Worm (Caenorhabditis elegans) whole organism, L1 larva: ENCODE data around the gene R06F6.14.
A peak's percentile ranks its signal among the peaks of the same experiment; 100 is the strongest.

Experiments used
- C04F5.9 ChIP-seq: sonication (generic microtip); optimal IDR thresholded peaks from 2 replicates; lab custom pipeline; 2016; ENCODE audit warnings: missing genetic modification characterization, missing compliant biosample characterization
- C16A3.4 ChIP-seq: fragments of 150-350 bp; optimal IDR thresholded peaks from 2 replicates; lab custom pipeline; 2014; ENCODE audit warnings: missing biosample characterization, missing genetic modification characterization
- C34B4.2 ChIP-seq: sonication (generic microtip); optimal IDR thresholded peaks from 2 replicates; lab custom pipeline; 2017; ENCODE audit warnings: mild to moderate bottlenecking, missing genetic modification characterization, missing compliant biosample characterization
- F16B12.6 ChIP-seq: fragments of 150-350 bp; optimal IDR thresholded peaks from 2 replicates; lab custom pipeline; 2014; ENCODE audit warnings: missing biosample characterization, missing genetic modification characterization
- Y116A8C.19 ChIP-seq: sonication (generic microtip); optimal IDR thresholded peaks from 2 replicates; lab custom pipeline; 2016; ENCODE audit warnings: missing compliant biosample characterization, missing genetic modification characterization, borderline replicate concordance
- aha-1 ChIP-seq: fragments of 150-350 bp; optimal IDR thresholded peaks from 2 replicates; lab custom pipeline; 2014; ENCODE audit warnings: missing biosample characterization, missing genetic modification characterization
- ama-1 ChIP-seq: fragments of 150-350 bp; optimal IDR thresholded peaks from 2 replicates; lab custom pipeline; 2014
- ceh-8 ChIP-seq: fragments of 200-800 bp; sonication (Bioruptor generic); optimal IDR thresholded peaks from 2 replicates; lab custom pipeline; 2018; ENCODE audit warnings: mild to moderate bottlenecking, missing genetic modification characterization, moderate library complexity, missing compliant biosample characterization
- ceh-88 ChIP-seq: fragments of 200-800 bp; sonication (Bioruptor generic); IDR thresholded peaks from 2 replicates; pipeline ENCODE4 v1.3.6; 2022; ENCODE audit warnings: missing genetic modification characterization, missing compliant biosample characterization
- ceh-90 ChIP-seq: sonication (generic microtip); optimal IDR thresholded peaks from 2 replicates; lab custom pipeline; 2016; ENCODE audit warnings: missing genetic modification characterization, missing compliant biosample characterization
- ces-1 ChIP-seq: fragments of 150-350 bp; optimal IDR thresholded peaks from 2 replicates; lab custom pipeline; 2014; ENCODE audit warnings: missing biosample characterization, missing genetic modification reagents, missing genetic modification characterization
- dsc-1 ChIP-seq: sonication (generic microtip); optimal IDR thresholded peaks from 2 replicates; lab custom pipeline; 2016; ENCODE audit warnings: mild to moderate bottlenecking, missing genetic modification characterization, missing compliant biosample characterization
- egl-27 ChIP-seq, 2 experiments: fragments of 150-350 bp in 1 of 2; sonication (generic microtip); optimal IDR thresholded peaks; 3 replicates each; lab custom pipeline; 2017 to 2018; ENCODE audit warnings: missing biosample characterization in 2 of 2, missing genetic modification characterization in 2 of 2, missing genetic modification reagents in 2 of 2
- elt-3 ChIP-seq, 6 experiments: fragments of 150-350 bp in 1 of 6; sonication (generic microtip); optimal IDR thresholded peaks; 2 replicates each; lab custom pipeline; 2017 to 2018; ENCODE audit warnings: missing biosample characterization in 6 of 6, missing genetic modification characterization in 6 of 6, inconsistent platforms in 1 of 6
- fkh-10 ChIP-seq: sonication (generic microtip); optimal IDR thresholded peaks from 2 replicates; lab custom pipeline; 2017; ENCODE audit warnings: missing biosample characterization, missing genetic modification reagents, missing genetic modification characterization
- fkh-4 ChIP-seq: sonication (generic microtip); optimal IDR thresholded peaks from 2 replicates; lab custom pipeline; 2016; ENCODE audit warnings: missing compliant biosample characterization, missing genetic modification characterization, borderline replicate concordance
- fkh-8 ChIP-seq: sonication (generic microtip); optimal IDR thresholded peaks from 2 replicates; lab custom pipeline; 2016; ENCODE audit warnings: mild to moderate bottlenecking, missing genetic modification characterization, missing compliant biosample characterization
- fos-1 ChIP-seq: fragments of 150-350 bp; optimal IDR thresholded peaks from 2 replicates; lab custom pipeline; 2014; ENCODE audit warnings: missing biosample characterization, missing genetic modification characterization
- grh-1 ChIP-seq: fragments of 200-800 bp; sonication (Bioruptor generic); IDR thresholded peaks from 2 replicates; pipeline ENCODE4 v1.3.6; 2022; ENCODE audit warnings: missing genetic modification reagents, missing genetic modification characterization, missing compliant biosample characterization
- hlh-4 ChIP-seq: sonication (generic microtip); optimal IDR thresholded peaks from 2 replicates; lab custom pipeline; 2016; ENCODE audit warnings: mild to moderate bottlenecking, missing genetic modification characterization, missing compliant biosample characterization
- irx-1 ChIP-seq: sonication (generic microtip); optimal IDR thresholded peaks from 2 replicates; lab custom pipeline; 2016; ENCODE audit warnings: missing genetic modification characterization, missing compliant biosample characterization
- jun-1 ChIP-seq: fragments of 150-350 bp; optimal IDR thresholded peaks from 2 replicates; lab custom pipeline; 2014; ENCODE audit warnings: missing biosample characterization, missing genetic modification reagents, missing genetic modification characterization
- lin-13 ChIP-seq: fragments of 150-350 bp; optimal IDR thresholded peaks from 2 replicates; lab custom pipeline; 2014; ENCODE audit warnings: missing biosample characterization, missing genetic modification reagents, missing genetic modification characterization
- lin-15B ChIP-seq: fragments of 150-350 bp; sonication (generic microtip); optimal IDR thresholded peaks from 3 replicates; lab custom pipeline; 2014; ENCODE audit warnings: missing biosample characterization, missing genetic modification characterization
- lin-35 ChIP-seq, 2 experiments: fragments of 150-350 bp; optimal IDR thresholded peaks; 2 replicates each; lab custom pipeline; 2014; ENCODE audit warnings: missing biosample characterization in 2 of 2, missing genetic modification characterization in 2 of 2, missing genetic modification reagents in 2 of 2
- lin-39 ChIP-seq: fragments of 150-350 bp; optimal IDR thresholded peaks from 2 replicates; lab custom pipeline; 2014; ENCODE audit warnings: missing biosample characterization, missing genetic modification reagents, missing genetic modification characterization
- lir-3 ChIP-seq: sonication (generic microtip); optimal IDR thresholded peaks from 2 replicates; lab custom pipeline; 2016; ENCODE audit warnings: mild to moderate bottlenecking, missing genetic modification characterization, moderate library complexity, missing compliant biosample characterization; ENCODE audit not compliant: poor library complexity
- mab-9 ChIP-seq: fragments of 200-800 bp; sonication (Bioruptor generic); IDR thresholded peaks from 2 replicates; pipeline ENCODE4 v1.3.6; 2022; ENCODE audit warnings: missing genetic modification reagents, missing genetic modification characterization, missing compliant biosample characterization
- mdl-1 ChIP-seq, 2 experiments: fragments of 150-350 bp; optimal IDR thresholded peaks; 2 replicates each; lab custom pipeline; 2014 to 2017; ENCODE audit warnings: missing biosample characterization in 2 of 2, missing genetic modification characterization in 2 of 2, inconsistent platforms in 1 of 2
- nhr-12 ChIP-seq: sonication (generic microtip); optimal IDR thresholded peaks from 2 replicates; lab custom pipeline; 2017; ENCODE audit warnings: missing biosample characterization, missing genetic modification characterization
- nhr-19 ChIP-seq: fragments of 200-800 bp; sonication (Bioruptor generic); conservative IDR thresholded peaks from 2 replicates; pipeline ENCODE4 v1.3.6; 2022; ENCODE audit warnings: missing genetic modification characterization, missing compliant biosample characterization
- nhr-20 ChIP-seq: sonication (generic microtip); optimal IDR thresholded peaks from 2 replicates; lab custom pipeline; 2016; ENCODE audit warnings: mild to moderate bottlenecking, missing genetic modification characterization, missing compliant biosample characterization
- nhr-237 ChIP-seq: fragments of 150-350 bp; optimal IDR thresholded peaks from 2 replicates; lab custom pipeline; 2014; ENCODE audit warnings: missing biosample characterization, missing genetic modification characterization
- nhr-28 ChIP-seq: fragments of 150-350 bp; optimal IDR thresholded peaks from 2 replicates; lab custom pipeline; 2014; ENCODE audit warnings: missing biosample characterization, missing genetic modification characterization
- nhr-47 ChIP-seq: sonication (generic microtip); optimal IDR thresholded peaks from 2 replicates; lab custom pipeline; 2016; ENCODE audit warnings: mild to moderate bottlenecking, missing genetic modification characterization, moderate library complexity, missing compliant biosample characterization
- nhr-76 ChIP-seq: sonication (generic microtip); optimal IDR thresholded peaks from 2 replicates; lab custom pipeline; 2017; ENCODE audit warnings: missing biosample characterization, missing genetic modification characterization
- nhr-84 ChIP-seq: sonication (generic microtip); optimal IDR thresholded peaks from 2 replicates; lab custom pipeline; 2017; ENCODE audit warnings: missing biosample characterization, missing genetic modification characterization
- nhr-90 ChIP-seq: sonication (generic microtip); optimal IDR thresholded peaks from 2 replicates; lab custom pipeline; 2016; ENCODE audit warnings: mild to moderate bottlenecking, missing genetic modification characterization, missing compliant biosample characterization; ENCODE audit not compliant: poor library complexity
- pag-3 ChIP-seq: sonication (generic microtip); optimal IDR thresholded peaks from 2 replicates; lab custom pipeline; 2017; ENCODE audit warnings: missing genetic modification characterization, mild to moderate bottlenecking, missing compliant biosample characterization, antibody characterized with exemption, borderline replicate concordance; ENCODE audit not compliant: insufficient read depth
- pax-3 ChIP-seq: fragments of 200-800 bp; sonication (Bioruptor generic); optimal IDR thresholded peaks from 2 replicates; lab custom pipeline; 2018; ENCODE audit warnings: mild to moderate bottlenecking, missing genetic modification characterization, moderate library complexity, missing compliant biosample characterization
- pqm-1 ChIP-seq: sonication (generic microtip); optimal IDR thresholded peaks from 3 replicates; lab custom pipeline; 2017; ENCODE audit warnings: missing biosample characterization, missing genetic modification characterization
- rnt-1 ChIP-seq: sonication (generic microtip); optimal IDR thresholded peaks from 2 replicates; lab custom pipeline; 2016; ENCODE audit warnings: mild to moderate bottlenecking, missing genetic modification characterization, moderate library complexity, missing compliant biosample characterization
- skn-1 ChIP-seq: fragments of 150-350 bp; optimal IDR thresholded peaks from 2 replicates; lab custom pipeline; 2014; ENCODE audit warnings: missing biosample characterization, missing genetic modification characterization
- snu-23 ChIP-seq: sonication (generic microtip); optimal IDR thresholded peaks from 2 replicates; lab custom pipeline; 2016; ENCODE audit warnings: missing genetic modification characterization, missing compliant biosample characterization
- sox-4 ChIP-seq: sonication (generic microtip); optimal IDR thresholded peaks from 2 replicates; lab custom pipeline; 2016; ENCODE audit warnings: missing genetic modification characterization, missing compliant biosample characterization
- swsn-7 ChIP-seq: sonication (generic microtip); optimal IDR thresholded peaks from 2 replicates; lab custom pipeline; 2016; ENCODE audit warnings: missing genetic modification characterization, missing compliant biosample characterization
- tbx-2 ChIP-seq: sonication (generic microtip); optimal IDR thresholded peaks from 2 replicates; lab custom pipeline; 2016; ENCODE audit warnings: missing genetic modification characterization, missing compliant biosample characterization
- tlp-1 ChIP-seq: fragments of 150-350 bp; optimal IDR thresholded peaks from 2 replicates; lab custom pipeline; 2014; ENCODE audit warnings: missing biosample characterization, missing genetic modification characterization
- unc-30 ChIP-seq: sonication (generic microtip); optimal IDR thresholded peaks from 2 replicates; lab custom pipeline; 2017; ENCODE audit warnings: missing biosample characterization, missing genetic modification characterization
- unc-98 ChIP-seq: fragments of 200-800 bp; sonication (Bioruptor generic); IDR thresholded peaks from 2 replicates; pipeline ENCODE4 v1.3.6; 2022; ENCODE audit warnings: missing genetic modification characterization, missing compliant biosample characterization
- vab-15 ChIP-seq: sonication (generic microtip); optimal IDR thresholded peaks from 2 replicates; lab custom pipeline; 2017; ENCODE audit warnings: missing genotype, mild to moderate bottlenecking, missing genetic modification characterization, missing compliant biosample characterization
- xbp-1 ChIP-seq: sonication (generic microtip); optimal IDR thresholded peaks from 2 replicates; lab custom pipeline; 2016; ENCODE audit warnings: missing genetic modification characterization, missing compliant biosample characterization
- zag-1 ChIP-seq: fragments of 150-350 bp; optimal IDR thresholded peaks from 2 replicates; lab custom pipeline; 2014; ENCODE audit warnings: missing biosample characterization, missing genetic modification characterization
- zip-4 ChIP-seq: fragments of 200-800 bp; sonication (Bioruptor generic); optimal IDR thresholded peaks from 2 replicates; lab custom pipeline; 2018; ENCODE audit warnings: mild to moderate bottlenecking, missing genetic modification characterization, moderate library complexity, missing compliant biosample characterization

Gene R06F6.14

ce11 chrII:10824046-10824445, 15.0 kb downstream of the R06F6.14 start, which contains the start of the genes R06F6.12 and mix-1 (continued):
- peak; percentile 78 for TF ChIP-seq C04F5.9 (tag; lab: Kevin White, UChicago)
- TF ChIP-seq egl-27 (tag; optimal IDR thresholded peaks at IDR 0.05; lab: Kevin White, UChicago) = no peak
- TF ChIP-seq C16A3.4 (tag; lab: Kevin White, UChicago) = peak; percentile 55
- TF ChIP-seq rnt-1 (tag; lab: Kevin White, UChicago) = peak; percentile 80
- TF ChIP-seq pax-3 = no peak
- peak; percentile 9 for TF ChIP-seq irx-1 (tag; lab: Kevin White, UChicago)
- no peak for TF ChIP-seq pqm-1 (tag; lab: Kevin White, UChicago)
- TF ChIP-seq ceh-88 = no peak
- TF ChIP-seq nhr-19 (GFP tag; lab: Robert Waterston, UW) = peak; percentile 37; the same call in 1 of the 2 replicates
- no peak for TF ChIP-seq lir-3 (tag; lab: Kevin White, UChicago)
- TF ChIP-seq Y116A8C.19 = no peak
- TF ChIP-seq unc-30 (tag; lab: Kevin White, UChicago) = no peak
- TF ChIP-seq lin-13 (GFP tag; lab: Kevin White, UChicago) = peak; percentile 49
- TF ChIP-seq aha-1 (tag; lab: Kevin White, UChicago) = no peak
- TF ChIP-seq jun-1 (tag; lab: Kevin White, UChicago) = no peak
- TF ChIP-seq vab-15 (tag; lab: Kevin White, UChicago) = no peak
- no peak for TF ChIP-seq fkh-4
- no peak for TF ChIP-seq C34B4.2 (tag; lab: Kevin White, UChicago)
- TF ChIP-seq swsn-7 (tag; lab: Kevin White, UChicago) = peak; percentile 52
- no peak for TF ChIP-seq unc-98
- TF ChIP-seq zip-4 (GFP tag; lab: Kevin White, UChicago) = no peak
- TF ChIP-seq fkh-10 (GFP tag; lab: Kevin White, UChicago) = no peak
- TF ChIP-seq skn-1 = peak; percentile 25
- no peak for TF ChIP-seq nhr-12 (tag; lab: Kevin White, UChicago)
- no peak for TF ChIP-seq nhr-84 (tag; lab: Kevin White, UChicago)
- no peak for TF ChIP-seq pag-3
- TF ChIP-seq nhr-90 = peak; percentile 18
- TF ChIP-seq ceh-8 (GFP tag; lab: Kevin White, UChicago) = no peak
- no peak for TF ChIP-seq tlp-1 (tag; lab: Kevin White, UChicago)
- no peak for TF ChIP-seq lin-39 (tag; lab: Kevin White, UChicago)
- TF ChIP-seq ces-1 = no peak
- no peak for TF ChIP-seq grh-1 (GFP tag; lab: Robert Waterston, UW)
- peak; percentile 50 for TF ChIP-seq dsc-1 (tag; lab: Kevin White, UChicago)
- peak; percentile 47 for TF ChIP-seq lin-15B (tag; lab: Kevin White, UChicago)
- peak; percentile 75 for TF ChIP-seq nhr-47 (tag; lab: Kevin White, UChicago)
- TF ChIP-seq hlh-4 (tag; lab: Kevin White, UChicago) = no peak
- no peak for TF ChIP-seq ceh-90 (tag; lab: Kevin White, UChicago)
- TF ChIP-seq F16B12.6 (tag; lab: Kevin White, UChicago) = peak; percentile 98
- no peak for TF ChIP-seq fkh-8
- no peak for TF ChIP-seq nhr-237
- TF ChIP-seq mdl-1 (tag; optimal IDR thresholded peaks at IDR 0.05; lab: Kevin White, UChicago) = peak in 1 of 2 experiments; percentile 35
- no peak for TF ChIP-seq nhr-28
- TF ChIP-seq mab-9 (GFP tag; lab: Robert Waterston, UW) = no peak
- peak; percentile 44 for TF ChIP-seq tbx-2 (tag; lab: Kevin White, UChicago)
- TF ChIP-seq fos-1 = peak; percentile 0
- TF ChIP-seq nhr-76 (tag; lab: Kevin White, UChicago) = no peak
- TF ChIP-seq nhr-20 (tag; lab: Kevin White, UChicago) = peak; percentile 46
- TF ChIP-seq lin-35 (GFP tag; optimal IDR thresholded peaks at IDR 0.05; lab: Kevin White, UChicago) = peak; percentile 79 to 92
- peak; percentile 72 for TF ChIP-seq snu-23 (GFP tag; lab: Kevin White, UChicago)
- no peak for TF ChIP-seq sox-4 (tag; lab: Kevin White, UChicago)
- TF ChIP-seq elt-3 (tag; optimal IDR thresholded peaks at IDR 0.05; lab: Kevin White, UChicago) = peak in 1 of 6 experiments; percentile 15
- no peak for TF ChIP-seq ama-1 (lab: Kevin White, UChicago)
- no peak for TF ChIP-seq zag-1
- peak; percentile 47 for TF ChIP-seq xbp-1 (tag; lab: Kevin White, UChicago)
